Fruit fly (Drosophila melanogaster): ENCODE data around the gene CG5111.

DNA sequence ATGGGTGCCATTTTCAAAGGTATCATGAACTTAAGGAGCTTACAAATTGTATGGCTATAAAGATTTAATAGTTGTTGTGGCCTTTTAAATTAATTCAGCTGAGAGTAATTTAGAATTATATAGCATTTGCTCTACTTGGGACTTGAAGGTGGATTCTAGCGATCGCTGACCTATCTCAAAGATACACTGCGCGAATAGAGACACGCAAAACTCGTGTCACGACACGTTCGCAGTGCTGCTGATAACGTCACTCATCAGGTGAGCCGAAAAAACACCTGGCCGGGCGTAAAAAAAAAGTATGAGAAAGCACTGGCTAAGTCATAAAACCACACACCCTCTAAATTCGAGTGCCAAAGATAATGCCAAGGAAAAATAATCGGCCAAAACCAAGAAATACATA is 16.4 kb upstream of the CG5111 start:
- TF ChIP-seq CG6792 (GFP tag; optimal IDR thresholded peaks at IDR 0.05): no peak
- no peak for TF ChIP-seq CG8319 (GFP tag; optimal IDR thresholded peaks at IDR 0.05)
- no peak for TF ChIP-seq Hr39 (GFP tag; optimal IDR thresholded peaks at IDR 0.05)
- TF ChIP-seq Lpt (GFP tag; optimal IDR thresholded peaks at IDR 0.05): no peak
- no peak for TF ChIP-seq Ets96B (tag; optimal IDR thresholded peaks at IDR 0.05)
- no peak for TF ChIP-seq pdm3 (GFP tag; optimal IDR thresholded peaks at IDR 0.05)
- no peak for TF ChIP-seq Hr4 (GFP tag; optimal IDR thresholded peaks at IDR 0.05)
- TF ChIP-seq CG11294 (GFP tag; IDR thresholded peaks at IDR 0.05): no peak
- TF ChIP-seq dsx (GFP tag; optimal IDR thresholded peaks at IDR 0.05; ENCODE audit: poor library complexity, severe bottlenecking): no peak
- TF ChIP-seq Sox102F (GFP tag; optimal IDR thresholded peaks at IDR 0.05): peak; percentile 0

Measured in whole organism, prepupa.